Worm (Caenorhabditis elegans) whole organism, early embryonic: ENCODE results near the gene srt-54.

Experiments used
- B0310.2 ChIP-seq: sonication (generic microtip); optimal IDR thresholded peaks from 2 replicates; lab custom pipeline; 2016; ENCODE audit warnings: mild to moderate bottlenecking, missing genetic modification characterization, missing compliant biosample characterization
- F13C5.2 ChIP-seq: sonication (generic microtip); optimal IDR thresholded peaks from 2 replicates; lab custom pipeline; 2017; ENCODE audit warnings: mild to moderate bottlenecking, missing genetic modification characterization, inconsistent platforms, missing compliant biosample characterization
- aly-1 ChIP-seq: sonication (generic microtip); optimal IDR thresholded peaks from 2 replicates; lab custom pipeline; 2016; ENCODE audit warnings: missing genetic modification characterization, missing compliant biosample characterization
- ama-1 ChIP-seq: fragments of 150-350 bp; optimal IDR thresholded peaks from 2 replicates; lab custom pipeline; 2014
- ceh-13 ChIP-seq: fragments of 200-800 bp; sonication (Bioruptor generic); optimal IDR thresholded peaks from 2 replicates; lab custom pipeline; 2018; ENCODE audit warnings: mild to moderate bottlenecking, missing genetic modification characterization, missing compliant biosample characterization
- ceh-36 ChIP-seq: sonication (generic microtip); optimal IDR thresholded peaks from 2 replicates; lab custom pipeline; 2016; ENCODE audit warnings: missing genetic modification characterization, inconsistent platforms, missing compliant biosample characterization
- ets-7 ChIP-seq: sonication (generic microtip); optimal IDR thresholded peaks from 2 replicates; lab custom pipeline; 2016; ENCODE audit warnings: missing genotype, missing genetic modification characterization, missing compliant biosample characterization
- flt-1 ChIP-seq: fragments of 200-800 bp; sonication (Bioruptor generic); IDR thresholded peaks from 2 replicates; pipeline ENCODE4 v1.3.6; 2022; ENCODE audit warnings: missing genetic modification characterization, missing compliant biosample characterization
- hmbx-1 ChIP-seq: sonication (generic microtip); optimal IDR thresholded peaks from 2 replicates; lab custom pipeline; 2016; ENCODE audit warnings: mild to moderate bottlenecking, missing genetic modification characterization, missing compliant biosample characterization
- hmg-4 ChIP-seq: fragments of 200-800 bp; sonication (Bioruptor generic); optimal IDR thresholded peaks from 2 replicates; lab custom pipeline; 2018; ENCODE audit warnings: mild to moderate bottlenecking, missing genetic modification characterization, missing compliant biosample characterization
- hnd-1 ChIP-seq: sonication (generic microtip); optimal IDR thresholded peaks from 2 replicates; lab custom pipeline; 2016; ENCODE audit warnings: missing genetic modification characterization, missing compliant biosample characterization
- pes-1 ChIP-seq: fragments of 200-800 bp; sonication (Bioruptor generic); IDR thresholded peaks from 2 replicates; pipeline ENCODE4 v1.3.6; 2022; ENCODE audit warnings: missing genetic modification reagents, missing genetic modification characterization, missing compliant biosample characterization
- scrt-1 ChIP-seq: fragments of 200-800 bp; sonication (Bioruptor generic); IDR thresholded peaks from 2 replicates; pipeline ENCODE4 v1.3.6; 2022; ENCODE audit warnings: missing genetic modification characterization, missing compliant biosample characterization
- sea-1 ChIP-seq: fragments of 200-800 bp; sonication (Bioruptor generic); conservative IDR thresholded peaks from 2 replicates; pipeline ENCODE4 v1.3.6; 2022; ENCODE audit warnings: missing genetic modification characterization, missing compliant biosample characterization
- tbx-11 ChIP-seq: fragments of 200-800 bp; sonication (Bioruptor generic); IDR thresholded peaks from 2 replicates; pipeline ENCODE4 v1.3.6; 2022; ENCODE audit warnings: missing genetic modification characterization, missing compliant biosample characterization
- tbx-37 ChIP-seq: fragments of 200-800 bp; sonication (Bioruptor generic); conservative IDR thresholded peaks from 2 replicates; pipeline ENCODE4 v1.3.6; 2022; ENCODE audit warnings: missing genetic modification reagents, missing genetic modification characterization, missing compliant biosample characterization
- tra-4 ChIP-seq: sonication (generic microtip); optimal IDR thresholded peaks from 2 replicates; lab custom pipeline; 2017; ENCODE audit warnings: missing genetic modification characterization, missing compliant biosample characterization

The srt-54 gene

ce11 chrII:76662-77061, 40.4 kb upstream of the srt-54 start:
- no peak for TF ChIP-seq tbx-11 (GFP tag; lab: Robert Waterston, UW)
- no peak for TF ChIP-seq pes-1 (GFP tag; lab: Robert Waterston, UW)
- TF ChIP-seq tbx-37 (GFP tag; lab: Robert Waterston, UW), result no peak
- no peak for TF ChIP-seq tra-4
- TF ChIP-seq F13C5.2 (tag; lab: Kevin White, UChicago), result no peak
- TF ChIP-seq ceh-36, result no peak
- TF ChIP-seq ets-7 (tag; lab: Kevin White, UChicago), result no peak
- no peak for TF ChIP-seq B0310.2 (tag; lab: Kevin White, UChicago)
- no peak for TF ChIP-seq hnd-1 (tag; lab: Kevin White, UChicago)
- TF ChIP-seq ceh-13 (GFP tag; lab: Kevin White, UChicago), result no peak
- TF ChIP-seq aly-1, result no peak
- no peak for TF ChIP-seq ama-1 (lab: Kevin White, UChicago)
- TF ChIP-seq flt-1 (GFP tag; lab: Robert Waterston, UW), result no peak
- TF ChIP-seq hmbx-1 (tag; lab: Kevin White, UChicago), result no peak
- no peak for TF ChIP-seq sea-1
- TF ChIP-seq scrt-1 (GFP tag; lab: Robert Waterston, UW), result no peak

ce11 chrII:79166-79565, 37.9 kb upstream of the srt-54 start, which contains the start of gene C23H3.9:
TSS of gene C23H3.9 (minus strand) at chrII:79266.
- no peak for TF ChIP-seq flt-1 (GFP tag; lab: Robert Waterston, UW)
- no peak for TF ChIP-seq hmg-4
- no peak for TF ChIP-seq B0310.2 (tag; lab: Kevin White, UChicago)
- TF ChIP-seq tbx-11 (GFP tag; lab: Robert Waterston, UW), result no peak
- no peak for TF ChIP-seq ets-7 (tag; lab: Kevin White, UChicago)

- TF ChIP-seq ceh-13 (GFP tag; lab: Kevin White, UChicago) (no peak), B0310.2 (tag; lab: Kevin White, UChicago) (no peak), tbx-11 (GFP tag; lab: Robert Waterston, UW) (no peak), scrt-1 (GFP tag; lab: Robert Waterston, UW) (no peak), ama-1 (lab: Kevin White, UChicago) (no peak), ets-7 (tag; lab: Kevin White, UChicago) (no peak), hnd-1 (tag; lab: Kevin White, UChicago) (no peak), tra-4 (no peak), pes-1 (GFP tag; lab: Robert Waterston, UW) (no peak), hmbx-1 (tag; lab: Kevin White, UChicago) (no peak), tbx-37 (GFP tag; lab: Robert Waterston, UW) (no peak), aly-1 (no peak), F13C5.2 (tag; lab: Kevin White, UChicago) (no peak), ceh-36 (no peak), hmg-4 (no peak), flt-1 (GFP tag; lab: Robert Waterston, UW) (no peak), sea-1 (no peak)
Observed at ce11 chrII:84134-84533, 32.9 kb upstream of the srt-54 start, which contains the start of gene C50D2.6. TSS of gene C50D2.6 (plus strand) at chrII:84434.

ce11 chrII:86794-87193, 30.2 kb upstream of the srt-54 start:
- TF ChIP-seq aly-1 (no peak), F13C5.2 (tag; lab: Kevin White, UChicago) (no peak), hnd-1 (tag; lab: Kevin White, UChicago) (no peak), flt-1 (GFP tag; lab: Robert Waterston, UW) (no peak), ama-1 (lab: Kevin White, UChicago) (no peak)

- TF ChIP-seq tra-4 (no peak), hnd-1 (tag; lab: Kevin White, UChicago) (no peak), hmg-4 (no peak), tbx-37 (GFP tag; lab: Robert Waterston, UW) (no peak), B0310.2 (tag; lab: Kevin White, UChicago) (no peak), pes-1 (GFP tag; lab: Robert Waterston, UW) (no peak), flt-1 (GFP tag; lab: Robert Waterston, UW) (no peak), ceh-13 (GFP tag; lab: Kevin White, UChicago) (no peak), F13C5.2 (tag; lab: Kevin White, UChicago) (no peak), ceh-36 (no peak), hmbx-1 (tag; lab: Kevin White, UChicago) (no peak), ets-7 (tag; lab: Kevin White, UChicago) (no peak), scrt-1 (GFP tag; lab: Robert Waterston, UW) (no peak), aly-1 (no peak), tbx-11 (GFP tag; lab: Robert Waterston, UW) (no peak), sea-1 (no peak), ama-1 (lab: Kevin White, UChicago) (no peak)
Observed at ce11 chrII:87937-88336, 29.1 kb upstream of the srt-54 start.

- TF ChIP-seq hnd-1 (tag; lab: Kevin White, UChicago), result no peak
- no peak for TF ChIP-seq sea-1
- no peak for TF ChIP-seq tbx-37 (GFP tag; lab: Robert Waterston, UW)
- TF ChIP-seq flt-1 (GFP tag; lab: Robert Waterston, UW), result no peak
- no peak for TF ChIP-seq pes-1 (GFP tag; lab: Robert Waterston, UW)
Observed at ce11 chrII:91419-91818, 25.6 kb upstream of the srt-54 start, which contains the start of gene mcat-1. TSS of gene mcat-1 (minus strand) at chrII:91519.

- TF ChIP-seq tbx-37 (GFP tag; lab: Robert Waterston, UW), result no peak
- TF ChIP-seq ceh-36, result no peak
- TF ChIP-seq ceh-13 (GFP tag; lab: Kevin White, UChicago), result no peak
- TF ChIP-seq pes-1 (GFP tag; lab: Robert Waterston, UW), result no peak
- TF ChIP-seq ama-1 (lab: Kevin White, UChicago), result no peak
- TF ChIP-seq B0310.2 (tag; lab: Kevin White, UChicago), result no peak
- no peak for TF ChIP-seq sea-1
- TF ChIP-seq hmbx-1 (tag; lab: Kevin White, UChicago), result no peak
- TF ChIP-seq ets-7 (tag; lab: Kevin White, UChicago), result no peak
- no peak for TF ChIP-seq scrt-1 (GFP tag; lab: Robert Waterston, UW)
- TF ChIP-seq hnd-1 (tag; lab: Kevin White, UChicago), result no peak
- TF ChIP-seq tbx-11 (GFP tag; lab: Robert Waterston, UW), result no peak
- TF ChIP-seq tra-4, result no peak
- TF ChIP-seq hmg-4, result no peak
- no peak for TF ChIP-seq flt-1 (GFP tag; lab: Robert Waterston, UW)
- no peak for TF ChIP-seq aly-1
- TF ChIP-seq F13C5.2 (tag; lab: Kevin White, UChicago), result no peak
Observed at ce11 chrII:95177-95576, 21.8 kb upstream of the srt-54 start, which contains the start of gene C50D2.7. TSS of gene C50D2.7 (minus strand) at chrII:95277.
